Fruit fly (Drosophila melanogaster) whole organism, wandering third instar larva: ENCODE measurements around the gene CG31157.

Source experiments
- Abd-B ChIP-seq: fragments of >200 bp; optimal IDR thresholded peaks from 2 replicates; lab custom pipeline; 2017; ENCODE audit warnings: missing biosample characterization, missing genetic modification characterization
- CG32264 ChIP-seq: fragments of 200-800 bp; sonication (Bioruptor generic); optimal IDR thresholded peaks from 2 replicates; lab custom pipeline; 2016; ENCODE audit warnings: missing biosample characterization, missing genetic modification characterization
- CG9705 ChIP-seq: fragments of 200-800 bp; sonication (Bioruptor generic); optimal IDR thresholded peaks from 2 replicates; lab custom pipeline; 2018; ENCODE audit warnings: missing biosample characterization, mild to moderate bottlenecking, missing genetic modification characterization
- CrebA ChIP-seq: fragments of 200-800 bp; sonication (Bioruptor generic); optimal IDR thresholded peaks from 2 replicates; lab custom pipeline; 2016; ENCODE audit warnings: missing biosample characterization, mild to moderate bottlenecking, missing genetic modification characterization, borderline replicate concordance
- Dfd ChIP-seq: fragments of >200 bp; optimal IDR thresholded peaks from 2 replicates; lab custom pipeline; 2017; ENCODE audit warnings: missing biosample characterization, missing genetic modification characterization
- Dif ChIP-seq: fragments of 200-275, 200-300 bp; sonication (Bioruptor generic); optimal IDR thresholded peaks from 2 replicates; lab custom pipeline; 2018; ENCODE audit warnings: missing biosample characterization, missing genetic modification characterization; ENCODE audit not compliant: partially characterized antibody
- GATAd ChIP-seq: sonication (Bioruptor generic); optimal IDR thresholded peaks from 2 replicates; lab custom pipeline; 2016; ENCODE audit warnings: missing biosample characterization, missing genetic modification characterization
- HLH106 ChIP-seq: fragments of 200-800 bp; optimal IDR thresholded peaks from 3 replicates; lab custom pipeline; 2019; ENCODE audit warnings: missing biosample characterization, mild to moderate bottlenecking, missing genetic modification characterization, moderate library complexity
- Hnf4 ChIP-seq: fragments of 200-800 bp; sonication (Bioruptor generic); optimal IDR thresholded peaks from 2 replicates; lab custom pipeline; 2016; ENCODE audit warnings: missing biosample characterization, mild to moderate bottlenecking, missing genetic modification characterization
- Hr78 ChIP-seq: fragments of >200 bp; optimal IDR thresholded peaks from 2 replicates; lab custom pipeline; 2017; ENCODE audit warnings: missing biosample characterization, missing genetic modification characterization
- Hr83 ChIP-seq: fragments of 200-300 bp; sonication (Bioruptor generic); optimal IDR thresholded peaks from 2 replicates; lab custom pipeline; 2016; ENCODE audit warnings: missing biosample characterization, mild to moderate bottlenecking, missing genetic modification characterization, moderate library complexity; ENCODE audit not compliant: poor library complexity, severe bottlenecking
- Jra ChIP-seq: sonication (Bioruptor generic); optimal IDR thresholded peaks from 2 replicates; lab custom pipeline; 2016; ENCODE audit warnings: missing biosample characterization, missing genetic modification characterization
- Myc ChIP-seq: fragments of >200 bp; optimal IDR thresholded peaks from 2 replicates; lab custom pipeline; 2017
- N ChIP-seq: fragments of >200 bp; optimal IDR thresholded peaks from 2 replicates; lab custom pipeline; 2018; ENCODE audit warnings: missing biosample characterization, missing external identifiers, missing genetic modification characterization
- Sp1 ChIP-seq: fragments of 200-800 bp; sonication (Bioruptor generic); optimal IDR thresholded peaks from 3 replicates; lab custom pipeline; 2019; ENCODE audit warnings: missing biosample characterization, mild to moderate bottlenecking, missing genetic modification characterization, moderate library complexity
- Vsx2 ChIP-seq: fragments of 200-300, 225-300 bp; sonication (Bioruptor generic); optimal IDR thresholded peaks from 2 replicates; lab custom pipeline; 2018; ENCODE audit warnings: missing biosample characterization, missing genetic modification characterization; ENCODE audit not compliant: partially characterized antibody
- br ChIP-seq: fragments of 200-800 bp; sonication (Bioruptor generic); optimal IDR thresholded peaks from 2 replicates; lab custom pipeline; 2016; ENCODE audit warnings: missing biosample characterization, missing genetic modification characterization
- dl ChIP-seq, 2 experiments: fragments of 175-275, 200-275 bp in 1 of 2; fragments of 200-275 bp in 1 of 2; sonication (Bioruptor generic); optimal IDR thresholded peaks; lab custom pipeline; 2018; ENCODE audit warnings: mild to moderate bottlenecking in 2 of 2, missing biosample characterization in 2 of 2, missing genetic modification characterization in 2 of 2, moderate library complexity in 2 of 2; ENCODE audit not compliant: partially characterized antibody in 2 of 2, insufficient read depth in 1 of 2
- dmrt93B ChIP-seq: fragments of 200-800 bp; sonication (Bioruptor generic); optimal IDR thresholded peaks from 2 replicates; lab custom pipeline; 2018; ENCODE audit warnings: missing biosample characterization, mild to moderate bottlenecking, missing genetic modification characterization
- dsf ChIP-seq: sonication (Bioruptor generic); optimal IDR thresholded peaks from 2 replicates; lab custom pipeline; 2016; ENCODE audit warnings: missing biosample characterization, missing genetic modification characterization, borderline replicate concordance
- ey ChIP-seq: fragments of 200-800 bp; sonication (Bioruptor generic); optimal IDR thresholded peaks from 2 replicates; lab custom pipeline; 2016; ENCODE audit warnings: missing biosample characterization, missing genetic modification characterization
- foxo ChIP-seq, 2 experiments: fragments of 200-800 bp; sonication (Bioruptor generic); optimal IDR thresholded peaks; 2 replicates in 1 of 2; 3 replicates in 1 of 2; lab custom pipeline; 2016 to 2017; ENCODE audit warnings: missing biosample characterization in 2 of 2, missing genetic modification characterization in 2 of 2
- fru ChIP-seq: fragments of 200-800 bp; sonication (Bioruptor generic); optimal IDR thresholded peaks from 3 replicates; lab custom pipeline; 2016; ENCODE audit warnings: missing biosample characterization, mild to moderate bottlenecking, missing genetic modification characterization
- jim ChIP-seq: fragments of 175-275, 200-325 bp; sonication (Bioruptor generic); optimal IDR thresholded peaks from 2 replicates; lab custom pipeline; 2016; ENCODE audit warnings: missing biosample characterization, mild to moderate bottlenecking, missing genetic modification characterization
- pan ChIP-seq: fragments of >200 bp; optimal IDR thresholded peaks from 2 replicates; lab custom pipeline; 2017
- rgr ChIP-seq: fragments of 200-800 bp; sonication (Bioruptor generic); optimal IDR thresholded peaks from 3 replicates; lab custom pipeline; 2016; ENCODE audit warnings: missing biosample characterization, mild to moderate bottlenecking, missing genetic modification characterization
- sage ChIP-seq: fragments of 200-800 bp; sonication (Bioruptor generic); optimal IDR thresholded peaks from 2 replicates; lab custom pipeline; 2016; ENCODE audit warnings: missing biosample characterization, mild to moderate bottlenecking, missing genetic modification characterization
- sv ChIP-seq: fragments of 200-800 bp; sonication (Bioruptor generic); optimal IDR thresholded peaks from 3 replicates; lab custom pipeline; 2016; ENCODE audit warnings: missing biosample characterization, missing genetic modification characterization
- tai ChIP-seq: sonication (Bioruptor generic); optimal IDR thresholded peaks from 2 replicates; lab custom pipeline; 2016; ENCODE audit warnings: missing biosample characterization, missing genetic modification characterization
- usp ChIP-seq: fragments of >200 bp; optimal IDR thresholded peaks from 2 replicates; lab custom pipeline; 2017; ENCODE audit warnings: missing biosample characterization, missing genetic modification characterization
- woc ChIP-seq: sonication (Bioruptor generic); optimal IDR thresholded peaks from 2 replicates; lab custom pipeline; 2016; ENCODE audit warnings: missing biosample characterization, mild to moderate bottlenecking, missing genetic modification characterization

The CG31157 gene

DNA sequence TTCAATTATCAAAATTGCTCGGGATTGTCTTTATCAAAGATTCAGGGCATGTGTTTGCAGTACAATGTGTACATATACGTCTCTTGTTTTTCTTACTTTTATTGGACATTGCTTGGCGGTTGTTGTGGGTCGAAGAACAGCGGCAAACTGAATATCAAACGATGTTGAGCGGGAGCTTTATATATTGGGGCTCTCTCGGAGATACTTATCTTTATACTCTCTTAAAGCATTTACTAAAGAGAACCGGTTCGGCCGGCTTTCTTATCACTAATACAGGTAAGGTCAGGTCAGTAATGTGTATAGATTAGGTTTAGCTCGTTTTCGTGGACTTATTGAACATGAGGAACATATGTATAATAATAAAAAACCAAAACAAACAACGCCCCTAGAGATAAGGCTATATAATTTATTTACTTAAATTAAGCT lies 3.8 kb downstream of the CG31157 start, which contains the start of gene CG7966 (continued):
- no peak for TF ChIP-seq tai (GFP tag; lab: Kevin White, UChicago)

DNA sequence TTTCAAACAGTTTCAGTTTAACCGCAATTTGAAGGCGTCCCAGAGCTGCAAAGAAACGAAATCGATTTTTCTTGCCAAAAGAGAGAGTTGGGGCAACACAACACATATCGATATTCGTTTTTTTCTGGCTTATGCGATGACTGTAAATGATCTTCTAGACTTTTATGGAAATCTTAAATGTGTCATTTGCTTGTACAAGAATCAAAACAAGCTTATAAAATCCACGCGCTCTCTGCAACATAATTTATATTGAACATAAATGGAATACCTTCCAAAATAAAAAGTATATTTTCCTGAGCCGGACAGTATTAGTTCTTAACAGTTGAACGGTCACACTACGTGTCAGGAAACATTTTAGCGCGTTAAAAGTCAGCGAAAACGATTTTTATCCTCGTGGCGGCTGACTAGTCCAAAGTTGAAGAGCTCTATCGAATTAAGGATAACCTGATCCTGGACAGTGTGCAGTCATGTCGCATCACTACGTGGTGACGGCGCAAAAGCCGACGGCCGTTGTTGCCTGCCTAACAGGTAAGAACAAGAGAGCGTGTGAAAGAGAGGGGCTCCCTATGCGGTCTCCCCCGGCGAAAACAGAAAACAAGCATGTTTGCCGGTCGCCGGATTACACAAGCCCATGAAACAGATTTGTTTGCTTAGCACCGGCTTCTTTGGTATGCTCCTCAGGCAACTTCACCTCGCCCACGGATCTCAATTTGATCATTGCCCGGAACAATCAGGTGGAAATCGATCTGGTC lies 4.6 kb downstream of the CG31157 start, which contains the start of gene pic:
Gene pic, plus strand, starts transcription at position 304 of the 752 bp plus-strand sequence.
- TF ChIP-seq rgr (GFP tag; lab: Kevin White, UChicago) (no peak), sv (GFP tag; lab: Kevin White, UChicago) (no peak), Hr83 (GFP tag; lab: Kevin White, UChicago) (peak; percentile 74)
- TF ChIP-seq, all 38 proteins: peak for 1

DNA sequence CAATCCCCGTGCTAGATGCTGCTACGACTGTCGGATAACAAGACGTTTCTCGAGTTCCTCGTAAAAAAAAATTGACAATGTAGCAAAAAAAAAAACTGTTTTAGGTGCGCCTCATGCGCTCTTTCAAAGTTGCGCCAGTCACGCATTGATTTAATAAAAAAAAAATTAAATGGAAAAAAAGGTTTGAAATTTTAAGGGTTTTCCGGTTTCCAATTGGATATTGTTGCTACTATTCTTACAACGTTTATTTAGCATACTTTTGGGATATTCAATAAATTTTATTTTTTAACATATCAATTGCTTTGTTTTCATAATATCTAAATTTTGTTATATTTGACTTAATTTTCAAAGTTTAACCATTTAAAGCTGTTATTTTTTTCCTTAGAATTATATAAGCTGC lies 9.0 kb downstream of the CG31157 start:
- TF ChIP-seq Vsx2 (GFP tag; lab: Kevin White, UChicago), result no peak

DNA sequence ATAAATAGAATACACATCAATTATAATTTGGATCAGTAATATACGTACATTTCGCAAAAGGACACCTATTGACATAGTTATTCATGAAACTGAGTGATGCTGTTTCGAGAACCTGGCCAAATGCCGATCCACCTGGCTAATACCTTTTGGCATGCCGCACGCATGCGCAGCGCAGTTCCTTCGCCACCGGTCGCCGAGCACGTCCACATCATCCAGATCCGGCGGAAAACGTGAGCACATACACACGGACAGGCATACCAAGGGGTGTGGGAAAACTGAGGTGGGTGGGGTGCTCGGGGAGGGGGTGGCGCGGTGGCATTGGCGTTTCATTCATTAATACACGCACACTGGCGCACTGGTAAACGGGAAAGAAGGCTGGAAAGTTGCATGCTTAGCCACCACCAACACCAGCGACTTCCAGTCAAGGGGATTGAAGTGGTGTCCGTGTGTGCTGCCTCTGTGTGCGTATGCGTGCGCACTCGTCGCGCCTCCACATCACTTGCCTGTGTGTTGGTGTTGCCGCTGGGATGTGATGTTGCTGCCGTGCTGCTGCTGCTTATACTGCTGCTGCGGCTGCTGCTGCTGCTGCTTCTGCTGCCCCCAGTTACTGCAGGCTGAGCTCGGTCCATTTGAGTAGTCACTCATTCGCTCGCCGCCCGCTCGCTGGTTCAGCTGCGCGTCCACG lies 9.7 kb downstream of the CG31157 start, which contains the start of gene sim:
Gene sim, plus strand, starts transcription at position 635 of the 685 bp plus-strand sequence.
- TF ChIP-seq Myc (no peak), Abd-B (GFP tag; lab: Kevin White, UChicago) (no peak), Jra (no peak), br (no peak), usp (GFP tag; lab: Kevin White, UChicago) (no peak), Sp1 (GFP tag; lab: Kevin White, UChicago) (no peak), Hr83 (GFP tag; lab: Kevin White, UChicago) (no peak), dsf (GFP tag; lab: Kevin White, UChicago) (no peak), CG9705 (GFP tag; lab: Kevin White, UChicago) (no peak), sv (GFP tag; lab: Kevin White, UChicago) (no peak), GATAd (GFP tag; lab: Kevin White, UChicago) (no peak), ey (GFP tag; lab: Kevin White, UChicago) (no peak)

DNA sequence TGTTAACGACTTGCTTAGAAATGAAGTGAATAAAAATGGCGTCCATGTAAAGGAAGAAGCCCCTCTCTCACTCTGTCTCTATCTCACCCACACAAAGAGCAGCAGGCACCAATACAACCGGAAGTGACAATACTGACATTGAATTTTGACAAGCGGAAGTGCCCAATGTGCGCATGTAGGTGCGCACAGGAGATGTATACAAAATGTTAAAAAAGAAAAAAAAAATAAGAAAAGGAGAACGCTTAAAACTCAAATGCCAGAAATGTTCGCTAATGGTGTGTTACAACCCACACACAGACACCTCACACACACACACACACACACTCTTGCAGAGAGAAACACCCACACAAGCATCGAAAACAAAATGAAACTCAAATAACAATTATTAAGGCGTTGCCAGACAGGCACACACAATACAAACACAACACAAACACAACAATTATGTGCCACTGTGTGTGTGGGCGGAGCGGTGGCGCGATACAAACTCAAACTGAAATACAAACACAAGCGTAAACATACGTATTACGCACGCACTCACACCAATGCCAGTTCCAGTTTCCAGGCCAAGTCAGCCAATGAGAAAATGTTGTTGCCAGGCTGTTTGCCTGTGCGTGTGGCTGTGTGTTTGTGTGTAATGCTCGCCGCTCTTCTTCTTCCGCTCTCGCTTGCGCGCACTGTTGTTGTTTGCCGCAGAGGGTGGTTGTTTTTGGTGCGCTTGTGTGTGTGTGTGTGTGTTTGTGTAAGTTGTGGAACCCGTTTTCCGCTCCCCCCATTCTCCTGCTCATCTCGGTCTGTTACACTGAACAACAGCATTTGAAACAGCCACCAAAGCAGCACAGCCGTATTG lies 16.4 kb downstream of the CG31157 start:
- TF ChIP-seq dmrt93B (GFP tag; lab: Kevin White, UChicago) (no peak), Hr78 (GFP tag; lab: Kevin White, UChicago) (no peak), Jra (peak; percentile 47), Hr83 (GFP tag; lab: Kevin White, UChicago) (peak; percentile 53), Dfd (GFP tag; lab: Kevin White, UChicago) (peak; percentile 6), woc (GFP tag; lab: Kevin White, UChicago) (peak; percentile 14), Vsx2 (GFP tag; lab: Kevin White, UChicago) (peak; percentile 67), Dif (GFP tag; lab: Kevin White, UChicago) (peak; percentile 23), N (GFP tag; lab: Kevin White, UChicago) (peak; percentile 97), pan (lab: Kevin White, UChicago) (no peak), Abd-B (GFP tag; lab: Kevin White, UChicago) (peak; percentile 69)

DNA sequence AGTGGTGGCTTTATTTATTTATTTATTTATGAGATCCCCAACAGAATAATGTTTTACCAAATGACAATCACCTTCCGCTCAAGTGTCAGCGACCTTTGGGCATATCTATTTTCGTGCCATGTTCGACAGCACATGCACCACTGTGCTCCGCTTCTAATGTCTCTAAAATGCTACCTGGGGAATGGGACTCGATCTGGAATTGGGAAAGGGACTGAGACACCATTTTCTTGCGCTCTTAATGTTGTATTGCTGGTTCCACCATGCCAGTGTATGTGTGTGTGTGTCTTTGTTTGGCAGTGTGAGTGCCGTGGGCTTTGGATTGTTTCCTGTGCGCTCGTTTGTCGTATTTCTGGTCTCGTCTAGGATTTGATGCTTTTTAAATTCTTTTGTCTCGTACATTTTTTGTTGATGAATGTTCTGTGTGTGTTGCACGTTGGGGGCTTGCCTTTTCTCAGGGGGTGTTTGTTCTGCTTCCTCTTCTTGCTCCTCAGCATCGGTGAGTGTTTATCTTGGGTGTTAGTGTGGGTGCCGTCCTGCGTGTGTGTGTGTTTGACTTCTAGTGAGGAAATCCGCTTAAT lies 17.7 kb downstream of the CG31157 start:
- TF ChIP-seq GATAd (GFP tag; lab: Kevin White, UChicago), result no peak
- TF ChIP-seq CrebA (GFP tag; lab: Kevin White, UChicago), result no peak
- no peak for TF ChIP-seq Hr83 (GFP tag; lab: Kevin White, UChicago)
- TF ChIP-seq sage (GFP tag; lab: Kevin White, UChicago), result no peak
- no peak for TF ChIP-seq Myc
- no peak for TF ChIP-seq Dfd (GFP tag; lab: Kevin White, UChicago)
- TF ChIP-seq CG32264 (GFP tag; lab: Kevin White, UChicago), result no peak
- no peak for TF ChIP-seq dmrt93B (GFP tag; lab: Kevin White, UChicago)
- no peak for TF ChIP-seq foxo (GFP tag; optimal IDR thresholded peaks at IDR 0.05; lab: Kevin White, UChicago)
- no peak for TF ChIP-seq dl (GFP tag; optimal IDR thresholded peaks at IDR 0.05; lab: Kevin White, UChicago; ENCODE audit: insufficient read depth in 1 of 2, partially characterized antibody in 2 of 2)
- no peak for TF ChIP-seq fru (GFP tag; lab: Kevin White, UChicago)
- no peak for TF ChIP-seq Dif (GFP tag; lab: Kevin White, UChicago)
- no peak for TF ChIP-seq pan (lab: Kevin White, UChicago)
- TF ChIP-seq Jra, result no peak
- TF ChIP-seq jim (GFP tag; lab: Kevin White, UChicago), result no peak
- TF ChIP-seq Hnf4, result no peak
- no peak for TF ChIP-seq HLH106 (tag; lab: Kevin White, UChicago)
